Worm (Caenorhabditis elegans) whole organism, young adult: ENCODE measurements around the gene C05D11.5.

Experiments
- B0261.1 ChIP-seq: sonication (generic microtip); optimal IDR thresholded peaks from 2 replicates; lab custom pipeline; 2016; ENCODE audit warnings: mild to moderate bottlenecking, missing genetic modification characterization, moderate library complexity, missing compliant biosample characterization
- C06A6.2 ChIP-seq: fragments of 200-800 bp; sonication (Bioruptor generic); conservative IDR thresholded peaks from 2 replicates; pipeline ENCODE4 v1.3.6; 2022; ENCODE audit warnings: missing genetic modification characterization, missing compliant biosample characterization
- D2030.7 ChIP-seq: fragments of 200-800 bp; sonication (Bioruptor generic); IDR thresholded peaks from 2 replicates; pipeline ENCODE4 v1.3.6; 2022; ENCODE audit warnings: missing genetic modification reagents, missing genetic modification characterization, missing compliant biosample characterization
- F39B2.1 ChIP-seq: fragments of 200-800 bp; sonication (Bioruptor generic); IDR thresholded peaks from 2 replicates; pipeline ENCODE4 v1.3.6; 2022; ENCODE audit warnings: missing genetic modification reagents, missing genetic modification characterization, missing compliant biosample characterization
- K11D2.4 ChIP-seq: fragments of 200-800 bp; sonication (Bioruptor generic); IDR thresholded peaks from 2 replicates; pipeline ENCODE4 v1.3.6; 2022; ENCODE audit warnings: missing genetic modification reagents, missing genetic modification characterization, missing compliant biosample characterization
- K12H6.12 ChIP-seq: fragments of 200-800 bp; sonication (Bioruptor generic); optimal IDR thresholded peaks from 2 replicates; lab custom pipeline; 2018; ENCODE audit warnings: mild to moderate bottlenecking, missing genetic modification characterization, missing compliant biosample characterization
- T26A5.8 ChIP-seq: sonication (generic microtip); optimal IDR thresholded peaks from 2 replicates; lab custom pipeline; 2016; ENCODE audit warnings: missing genetic modification characterization, missing compliant biosample characterization
- Y53G8AR.9 ChIP-seq: fragments of 200-800 bp; sonication (Bioruptor generic); conservative IDR thresholded peaks from 2 replicates; pipeline ENCODE4 v1.3.6; 2022; ENCODE audit warnings: missing genetic modification reagents, missing genetic modification characterization, missing compliant biosample characterization
- Y67H2A.10 ChIP-seq: fragments of 200-800 bp; sonication (Bioruptor generic); conservative IDR thresholded peaks from 2 replicates; pipeline ENCODE4 v1.3.6; 2022; ENCODE audit warnings: missing genetic modification reagents, missing genetic modification characterization, missing compliant biosample characterization
- atf-7 ChIP-seq: sonication (generic microtip); optimal IDR thresholded peaks from 2 replicates; lab custom pipeline; 2017; ENCODE audit warnings: mild to moderate bottlenecking, missing genetic modification characterization, missing compliant biosample characterization
- attf-5 ChIP-seq: fragments of 200-800 bp; sonication (Bioruptor generic); optimal IDR thresholded peaks from 2 replicates; lab custom pipeline; 2018; ENCODE audit warnings: mild to moderate bottlenecking, missing genetic modification characterization, missing compliant biosample characterization
- cebp-1 ChIP-seq, 2 experiments: fragments of 200-800 bp in 1 of 2; sonication (Bioruptor generic) in 1 of 2; sonication (generic microtip) in 1 of 2; IDR thresholded peaks in 1 of 2; optimal IDR thresholded peaks in 1 of 2; 2 replicates each; pipeline versions ENCODE4 v1.3.6 to Lab custom; 2017 to 2022; ENCODE audit warnings: missing compliant biosample characterization in 2 of 2, missing genetic modification characterization in 2 of 2, mild to moderate bottlenecking in 1 of 2, missing genetic modification reagents in 1 of 2, moderate library complexity in 1 of 2
- cebp-2 ChIP-seq: fragments of 200-800 bp; sonication (Bioruptor generic); IDR thresholded peaks from 2 replicates; pipeline ENCODE4 v1.3.6; 2022; ENCODE audit warnings: missing genetic modification characterization, missing compliant biosample characterization
- ceh-100 ChIP-seq: fragments of 200-800 bp; sonication (Bioruptor generic); IDR thresholded peaks from 2 replicates; pipeline ENCODE4 v1.3.6; 2022; ENCODE audit warnings: missing genetic modification reagents, missing genetic modification characterization, missing compliant biosample characterization
- ceh-79 ChIP-seq: sonication (generic microtip); optimal IDR thresholded peaks from 2 replicates; lab custom pipeline; 2017; ENCODE audit warnings: mild to moderate bottlenecking, missing genetic modification characterization, missing compliant biosample characterization
- ceh-91 ChIP-seq: fragments of 200-800 bp; sonication (Bioruptor generic); IDR thresholded peaks from 2 replicates; pipeline ENCODE4 v1.3.6; 2022; ENCODE audit warnings: missing genetic modification reagents, missing genetic modification characterization, missing compliant biosample characterization
- egrh-3 ChIP-seq: fragments of 200-800 bp; sonication (Bioruptor generic); IDR thresholded peaks from 2 replicates; pipeline ENCODE4 v1.3.6; 2022; ENCODE audit warnings: missing genetic modification reagents, missing genetic modification characterization, missing compliant biosample characterization
- lag-1 ChIP-seq: fragments of 200-800 bp; sonication (Bioruptor generic); IDR thresholded peaks from 2 replicates; pipeline ENCODE4 v1.3.6; 2022; ENCODE audit warnings: missing genetic modification reagents, missing genetic modification characterization, missing compliant biosample characterization
- lin-26 ChIP-seq: fragments of 200-800 bp; sonication (Bioruptor generic); IDR thresholded peaks from 2 replicates; pipeline ENCODE4 v1.3.6; 2022; ENCODE audit warnings: missing genetic modification reagents, missing genetic modification characterization, missing compliant biosample characterization
- lin-54 ChIP-seq: fragments of 200-800 bp; sonication (Bioruptor generic); optimal IDR thresholded peaks from 2 replicates; lab custom pipeline; 2018; ENCODE audit warnings: mild to moderate bottlenecking, missing genetic modification characterization, missing compliant biosample characterization
- lsy-27 ChIP-seq: sonication (generic microtip); optimal IDR thresholded peaks from 2 replicates; lab custom pipeline; 2017; ENCODE audit warnings: missing genetic modification characterization, mild to moderate bottlenecking, missing compliant biosample characterization, antibody characterized with exemption, missing genotype, borderline replicate concordance; ENCODE audit not compliant: insufficient read depth
- madf-6 ChIP-seq: fragments of 200-800 bp; sonication (Bioruptor generic); IDR thresholded peaks from 2 replicates; pipeline ENCODE4 v1.3.6; 2022; ENCODE audit warnings: missing genetic modification reagents, missing genetic modification characterization, missing compliant biosample characterization
- nfyb-1 ChIP-seq: fragments of 200-800 bp; sonication (Bioruptor generic); IDR thresholded peaks from 2 replicates; pipeline ENCODE4 v1.3.6; 2022; ENCODE audit warnings: missing genetic modification reagents, missing genetic modification characterization, missing compliant biosample characterization
- nhr-120 ChIP-seq: fragments of 200-800 bp; sonication (Bioruptor generic); IDR thresholded peaks from 2 replicates; pipeline ENCODE4 v1.3.6; 2022; ENCODE audit warnings: missing genetic modification characterization, missing compliant biosample characterization
- nhr-80 ChIP-seq: sonication (generic microtip); optimal IDR thresholded peaks from 2 replicates; lab custom pipeline; 2016; ENCODE audit warnings: missing genetic modification characterization, missing compliant biosample characterization
- nhr-90 ChIP-seq: sonication (generic microtip); optimal IDR thresholded peaks from 2 replicates; lab custom pipeline; 2016; ENCODE audit warnings: missing genotype, mild to moderate bottlenecking, missing genetic modification characterization, missing compliant biosample characterization
- pbrm-1 ChIP-seq: fragments of 200-800 bp; sonication (Bioruptor generic); IDR thresholded peaks from 2 replicates; pipeline ENCODE4 v1.3.6; 2022; ENCODE audit warnings: missing genetic modification reagents, missing genetic modification characterization, missing compliant biosample characterization
- snpc-1.1 ChIP-seq: sonication (generic microtip); optimal IDR thresholded peaks from 2 replicates; lab custom pipeline; 2017; ENCODE audit warnings: missing genetic modification characterization, mild to moderate bottlenecking, missing compliant biosample characterization, antibody characterized with exemption, moderate library complexity, missing genotype, missing genetic modification reagents; ENCODE audit not compliant: insufficient read depth
- somi-1 ChIP-seq: fragments of 200-800 bp; sonication (Bioruptor generic); optimal IDR thresholded peaks from 2 replicates; lab custom pipeline; 2018; ENCODE audit warnings: mild to moderate bottlenecking, missing genetic modification characterization, missing compliant biosample characterization
- tlf-1 ChIP-seq: fragments of 200-800 bp; sonication (Bioruptor generic); optimal IDR thresholded peaks from 2 replicates; lab custom pipeline; 2018; ENCODE audit warnings: mild to moderate bottlenecking, missing genetic modification characterization, missing compliant biosample characterization
- unc-130 ChIP-seq: sonication (generic microtip); optimal IDR thresholded peaks from 2 replicates; lab custom pipeline; 2016; ENCODE audit warnings: missing genetic modification reagents, missing genetic modification characterization, missing compliant biosample characterization
- zfh-2 ChIP-seq: fragments of 200-800 bp; sonication (Bioruptor generic); conservative IDR thresholded peaks from 2 replicates; pipeline ENCODE4 v1.3.6; 2022; ENCODE audit warnings: missing genetic modification reagents, missing genetic modification characterization, missing compliant biosample characterization
- ztf-26 ChIP-seq: sonication (generic microtip); optimal IDR thresholded peaks from 2 replicates; lab custom pipeline; 2017; ENCODE audit warnings: missing genetic modification characterization, missing compliant biosample characterization

The C05D11.5 gene

DNA sequence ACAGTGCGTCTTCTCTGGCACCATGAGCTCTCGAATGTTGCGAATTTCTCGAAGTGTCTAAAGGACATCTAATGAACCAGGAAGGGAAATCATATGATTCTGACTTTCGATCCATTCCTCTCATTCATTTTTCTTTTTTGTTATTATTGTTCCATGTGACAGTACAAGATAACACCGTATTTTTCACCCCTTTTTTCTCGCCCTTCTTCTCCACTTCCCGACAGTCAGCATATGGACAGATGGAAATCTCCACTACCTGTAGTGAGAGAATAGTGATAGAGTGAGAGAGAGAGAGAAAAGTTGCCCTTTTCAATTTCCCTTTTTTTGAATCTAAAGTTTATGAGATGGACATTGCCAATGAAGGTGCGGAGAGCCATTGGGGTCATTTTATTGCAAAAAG lies 51.0 kb downstream of the C05D11.5 start:
- peak; percentile 5 for TF ChIP-seq atf-7 (tag; lab: Kevin White, UChicago)
- no peak for TF ChIP-seq snpc-1.1 (tag; lab: Kevin White, UChicago)
- no peak for TF ChIP-seq T26A5.8 (tag; lab: Kevin White, UChicago)
- TF ChIP-seq ceh-91 (GFP tag; lab: Robert Waterston, UW): no peak
- peak; percentile 20 for TF ChIP-seq nhr-80
- peak; percentile 0 for TF ChIP-seq somi-1 (GFP tag; lab: Kevin White, UChicago)
- TF ChIP-seq unc-130: no peak
- TF ChIP-seq ztf-26 (tag; lab: Kevin White, UChicago): peak; percentile 15
- TF ChIP-seq egrh-3 (GFP tag; lab: Robert Waterston, UW): no peak
- no peak for TF ChIP-seq lin-54 (GFP tag; lab: Kevin White, UChicago)
- TF ChIP-seq pbrm-1: no peak
- TF ChIP-seq madf-6 (GFP tag; lab: Robert Waterston, UW): no peak
- TF ChIP-seq D2030.7 (GFP tag; lab: Robert Waterston, UW): no peak
- no peak for TF ChIP-seq ceh-100 (GFP tag; lab: Robert Waterston, UW)
- no peak for TF ChIP-seq attf-5 (GFP tag; lab: Kevin White, UChicago)
- no peak for TF ChIP-seq cebp-1 (GFP tag; IDR thresholded peaks at IDR 0.05; lab: Robert Waterston, UW)
- peak; percentile 3 for TF ChIP-seq cebp-1 (tag; optimal IDR thresholded peaks at IDR 0.05; lab: Kevin White, UChicago)
- TF ChIP-seq tlf-1: no peak
- no peak for TF ChIP-seq nhr-90 (tag; lab: Kevin White, UChicago)
- TF ChIP-seq K11D2.4 (GFP tag; lab: Robert Waterston, UW): peak; percentile 21; the same call in 1 of the 2 replicates
- TF ChIP-seq Y67H2A.10 (GFP tag; lab: Robert Waterston, UW): no peak
- 0 out of 2 replicates have a peak, but pooled peaks have one; percentile 31 for TF ChIP-seq nfyb-1
- no peak for TF ChIP-seq C06A6.2 (GFP tag; lab: Robert Waterston, UW)
- TF ChIP-seq cebp-2 (GFP tag; lab: Robert Waterston, UW): no peak
- peak; percentile 3 for TF ChIP-seq ceh-79
- no peak for TF ChIP-seq nhr-120 (GFP tag; lab: Robert Waterston, UW)

DNA sequence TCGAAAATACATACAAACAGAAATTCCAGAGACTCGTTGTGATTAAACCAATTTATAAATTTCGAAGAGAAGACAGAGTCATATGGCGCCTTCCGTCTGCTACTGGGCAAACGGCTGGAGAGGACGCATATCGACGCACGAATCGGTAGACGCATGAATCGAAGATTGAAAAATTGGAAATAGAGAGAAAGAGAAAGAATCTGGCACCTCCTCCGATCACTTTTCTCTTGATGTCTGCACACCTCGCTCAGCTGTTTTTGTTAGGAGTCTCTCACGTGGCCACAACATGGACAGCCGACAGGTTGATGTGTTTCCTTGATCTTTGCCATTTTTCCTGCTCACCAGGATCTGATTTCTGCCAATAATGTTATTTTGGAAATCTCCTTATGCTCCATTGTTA lies 51.7 kb downstream of the C05D11.5 start:
- no peak for TF ChIP-seq egrh-3 (GFP tag; lab: Robert Waterston, UW)
- TF ChIP-seq lin-26: peak; percentile 46; the same call in 1 of the 2 replicates
- no peak for TF ChIP-seq pbrm-1
- TF ChIP-seq lsy-27: no peak
- TF ChIP-seq K12H6.12 (tag; lab: Kevin White, UChicago): no peak
- no peak for TF ChIP-seq B0261.1 (tag; lab: Kevin White, UChicago)
- no peak for TF ChIP-seq lag-1
- 0 out of 2 replicates have a peak, but pooled peaks have one; percentile 29 for TF ChIP-seq Y53G8AR.9 (GFP tag; lab: Robert Waterston, UW)
- no peak for TF ChIP-seq F39B2.1
- peak; percentile 23; the same call in 1 of the 2 replicates for TF ChIP-seq zfh-2
